Worm (Caenorhabditis elegans): Measurements from ENCODE around the gene srx-113.

DNA sequence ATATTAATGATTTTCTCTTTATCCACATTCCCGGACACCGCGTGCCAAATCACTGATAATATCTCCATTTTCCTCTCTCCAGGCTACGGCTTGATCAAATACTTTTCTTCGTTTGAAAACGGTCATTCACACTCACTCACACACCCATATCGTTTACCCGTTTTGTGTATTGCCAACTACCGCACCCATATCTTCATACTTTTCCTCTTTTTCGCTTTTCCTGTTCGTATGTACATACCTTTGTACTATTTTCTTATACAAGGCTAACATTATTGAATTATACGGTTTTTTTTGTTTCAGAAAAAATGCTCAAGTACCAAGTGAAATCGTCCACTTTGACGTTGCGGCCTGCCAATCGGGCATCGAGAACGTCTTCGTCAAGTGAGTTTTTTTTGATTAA is 36.0 kb upstream of the srx-113 start, which contains the start of gene W05B10.4:
- TF ChIP-seq jun-1 (tag; optimal IDR thresholded peaks at IDR 0.05) (no peak), F44E2.7 (GFP tag; IDR thresholded peaks at IDR 0.05) (no peak), hif-1 (tag; optimal IDR thresholded peaks at IDR 0.05) (no peak), lin-15B (tag; optimal IDR thresholded peaks at IDR 0.05) (no peak), unc-62 (GFP tag; optimal IDR thresholded peaks at IDR 0.05 in 1 of 2) (no peak), unc-62 (tag; optimal IDR thresholded peaks at IDR 0.05) (no peak), egl-27 (tag; optimal IDR thresholded peaks at IDR 0.05) (no peak), ces-1 (GFP tag; optimal IDR thresholded peaks at IDR 0.05) (no peak), lin-39 (tag; optimal IDR thresholded peaks at IDR 0.05) (no peak)

All from whole organism, L4 larva.